In the genomic region with DNA sequence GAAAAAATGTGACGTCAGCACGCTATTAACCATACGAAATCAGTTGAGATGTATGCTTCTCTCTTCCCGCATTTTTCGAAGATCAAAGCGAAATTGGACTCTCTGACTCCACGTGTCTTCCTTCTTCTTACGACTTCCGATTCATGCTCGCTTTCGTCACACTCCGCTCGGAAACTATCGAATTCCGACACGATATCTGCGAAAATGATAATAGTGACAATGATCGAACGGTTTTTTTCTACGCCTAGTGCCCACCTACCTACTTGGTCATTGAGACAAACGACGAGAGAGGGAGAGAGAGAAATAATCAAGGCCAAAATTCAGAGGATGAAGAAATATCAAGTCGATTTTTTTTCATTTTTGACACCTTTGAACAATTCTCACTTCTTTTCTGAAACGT, we compare ENCODE assay signal across 3 worm cellular contexts.
TF ChIP-seq lines count a peak whose summit lies in the region.

No protein-coding gene starts in this region.

TF ChIP-seq in whole organism, L1 larva, 84 proteins besides CTCF, POLR2A, EP300 and RAD21:
- TF ChIP-seq mep-1 (tag; optimal IDR thresholded peaks at IDR 0.05; lab: Kevin White, UChicago) (peak; percentile 12), nhr-85 (tag; lab: Kevin White, UChicago) (peak; percentile 65), unc-98 (GFP tag; IDR thresholded peaks at IDR 0.05; lab: Robert Waterston, UW) (no peak), nhr-20 (tag; optimal IDR thresholded peaks at IDR 0.05; lab: Kevin White, UChicago) (no peak), blmp-1 (tag; optimal IDR thresholded peaks at IDR 0.05; lab: Kevin White, UChicago) (peak; percentile 72), hlh-4 (tag; optimal IDR thresholded peaks at IDR 0.05; lab: Kevin White, UChicago) (no peak), ets-5 (GFP tag; IDR thresholded peaks at IDR 0.05; lab: Robert Waterston, UW) (no peak), nhr-28 (tag; optimal IDR thresholded peaks at IDR 0.05; lab: Kevin White, UChicago) (no peak)

TF ChIP-seq in whole organism, L2 larva, 48 proteins besides CTCF, POLR2A, EP300 and RAD21:
- TF ChIP-seq fos-1 (tag; optimal IDR thresholded peaks at IDR 0.05; lab: Kevin White, UChicago) = peak; percentile 15
- no peak for TF ChIP-seq dmd-4 (tag; optimal IDR thresholded peaks at IDR 0.05; lab: Kevin White, UChicago)
- TF ChIP-seq lsy-2 (tag; optimal IDR thresholded peaks at IDR 0.05; lab: Kevin White, UChicago) = no peak
TF ChIP-seq in whole organism, L2 larva: peak in this region for 1.

TF ChIP-seq in whole organism, L4 larva, 104 proteins besides CTCF, POLR2A, EP300 and RAD21:
- TF ChIP-seq F26F4.8 (GFP tag; conservative IDR thresholded peaks at IDR 0.05; lab: Robert Waterston, UW) (no peak), nhr-28 (tag; optimal IDR thresholded peaks at IDR 0.05; lab: Kevin White, UChicago) (peak; percentile 57), lin-29 (GFP tag; IDR thresholded peaks at IDR 0.05; lab: Robert Waterston, UW) (no peak), mxl-3 (GFP tag; optimal IDR thresholded peaks at IDR 0.05; lab: Kevin White, UChicago) (peak; percentile 81)
